Fruit fly (Drosophila melanogaster): ENCODE results near the gene Sgsf.

- TF ChIP-seq Dll (optimal IDR thresholded peaks at IDR 0.05) (no peak), usp (GFP tag; optimal IDR thresholded peaks at IDR 0.05) (no peak)
Observed at dm6 chr3R:12384274-12384673, 42.8 kb downstream of the Sgsf start.
